Worm (Caenorhabditis elegans): ENCODE results near the gene fbxc-49.
"Not testable (repeated sequence)": the region's sequence is repeated elsewhere in the genome, so short reads cannot be mapped to it uniquely, and the experiment has no call there.

The fbxc-49 gene

DNA sequence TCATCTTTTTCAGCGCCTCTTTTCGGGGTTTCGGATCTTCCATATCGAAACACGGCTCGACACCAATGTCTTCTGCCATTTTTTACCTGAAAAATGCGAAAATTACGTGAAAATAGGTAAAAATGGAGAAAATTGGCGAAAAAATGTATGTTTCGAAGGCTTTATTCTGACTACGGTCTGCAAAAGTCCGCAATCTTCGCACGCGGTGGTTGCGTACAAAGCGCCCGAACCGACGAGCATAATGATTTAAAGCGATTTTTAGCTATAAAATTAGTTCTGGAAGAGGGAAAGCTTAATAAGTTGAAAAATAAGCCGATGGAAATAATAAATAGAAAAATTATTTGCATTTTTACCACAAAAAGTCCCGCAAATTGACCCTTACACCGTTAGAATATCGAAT is 24.9 kb upstream of the fbxc-49 start, which contains the start of gene F07E5.5 (continued):
- TF ChIP-seq mab-9 (GFP tag; IDR thresholded peaks at IDR 0.05), result no peak
- TF ChIP-seq ztf-4 (tag; optimal IDR thresholded peaks at IDR 0.05), result no peak
- TF ChIP-seq lsy-2 (tag; optimal IDR thresholded peaks at IDR 0.05), result peak; percentile 96 to 98
- no peak for TF ChIP-seq lin-14 (GFP tag; optimal IDR thresholded peaks at IDR 0.05)
- TF ChIP-seq C34B4.2 (tag; optimal IDR thresholded peaks at IDR 0.05), result no peak
- TF ChIP-seq tlp-1 (tag; optimal IDR thresholded peaks at IDR 0.05), result no peak
- peak; percentile 4 for TF ChIP-seq lin-13 (GFP tag; optimal IDR thresholded peaks at IDR 0.05)
- no peak for TF ChIP-seq hpl-2 (GFP tag; optimal IDR thresholded peaks at IDR 0.05)
- peak; percentile 91 for TF ChIP-seq F16B12.6 (tag; optimal IDR thresholded peaks at IDR 0.05)
- no peak for TF ChIP-seq sup-37 (GFP tag; optimal IDR thresholded peaks at IDR 0.05)
- peak; percentile 25 for TF ChIP-seq isw-1 (GFP tag; IDR thresholded peaks at IDR 0.05)
- no peak for TF ChIP-seq fos-1 (tag; optimal IDR thresholded peaks at IDR 0.05)
- TF ChIP-seq skn-1 (tag; optimal IDR thresholded peaks at IDR 0.05), result peak; percentile 55
- peak; percentile 77 for TF ChIP-seq mep-1 (tag; optimal IDR thresholded peaks at IDR 0.05)
- no peak for TF ChIP-seq fkh-10 (GFP tag; optimal IDR thresholded peaks at IDR 0.05)
- no peak for TF ChIP-seq nhr-28 (tag; optimal IDR thresholded peaks at IDR 0.05)
- TF ChIP-seq blmp-1 (tag; optimal IDR thresholded peaks at IDR 0.05), result peak; percentile 13
- TF ChIP-seq ceh-88 (GFP tag; IDR thresholded peaks at IDR 0.05), result no peak
- TF ChIP-seq unc-62 (GFP tag; optimal IDR thresholded peaks at IDR 0.05), result no peak
- TF ChIP-seq nhr-237 (tag; optimal IDR thresholded peaks at IDR 0.05), result no peak
- TF ChIP-seq lin-15B (tag; optimal IDR thresholded peaks at IDR 0.05), result peak; percentile 41
- peak; percentile 14 for TF ChIP-seq nhr-11 (tag; optimal IDR thresholded peaks at IDR 0.05)
- TF ChIP-seq efl-3 (GFP tag; optimal IDR thresholded peaks at IDR 0.05), result no peak
- TF ChIP-seq egl-13 (tag; optimal IDR thresholded peaks at IDR 0.05), result no peak
- TF ChIP-seq lin-35 (GFP tag; optimal IDR thresholded peaks at IDR 0.05), result peak; percentile 61 to 77
- TF ChIP-seq tbx-2 (tag; optimal IDR thresholded peaks at IDR 0.05), result no peak
- no peak for TF ChIP-seq ceh-63 (GFP tag; optimal IDR thresholded peaks at IDR 0.05)

DNA sequence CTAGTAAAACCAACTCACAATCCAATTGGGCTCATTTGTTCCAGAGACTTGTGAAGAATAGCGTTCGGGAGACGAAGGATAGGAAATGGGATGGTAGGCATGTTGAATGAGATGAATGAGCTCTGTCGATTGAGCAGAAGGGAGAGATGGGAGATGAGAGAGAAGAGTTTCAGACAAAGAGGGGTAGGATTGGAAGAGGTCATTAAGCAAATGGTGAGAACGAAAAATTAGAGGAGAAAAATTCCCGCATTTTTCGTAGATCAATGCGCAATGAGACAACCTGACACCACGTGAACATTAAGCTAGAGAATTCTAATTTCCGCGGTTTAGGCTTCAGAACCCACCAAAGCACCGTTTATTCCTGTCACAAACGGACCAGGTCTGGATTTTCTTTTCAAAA is 19.9 kb upstream of the fbxc-49 start, which contains the start of gene F07E5.13:
TSS of gene F07E5.13 (minus strand) at position 101 of the 400 bp plus-strand sequence.
- TF ChIP-seq zip-4 (GFP tag; optimal IDR thresholded peaks at IDR 0.05), result no peak
- TF ChIP-seq egl-13 (tag; optimal IDR thresholded peaks at IDR 0.05), result no peak
- TF ChIP-seq nhr-90 (tag; optimal IDR thresholded peaks at IDR 0.05; ENCODE audit: poor library complexity), result no peak
- TF ChIP-seq egl-27 (tag; optimal IDR thresholded peaks at IDR 0.05), result no peak
- no peak for TF ChIP-seq fkh-8 (tag; optimal IDR thresholded peaks at IDR 0.05)

DNA sequence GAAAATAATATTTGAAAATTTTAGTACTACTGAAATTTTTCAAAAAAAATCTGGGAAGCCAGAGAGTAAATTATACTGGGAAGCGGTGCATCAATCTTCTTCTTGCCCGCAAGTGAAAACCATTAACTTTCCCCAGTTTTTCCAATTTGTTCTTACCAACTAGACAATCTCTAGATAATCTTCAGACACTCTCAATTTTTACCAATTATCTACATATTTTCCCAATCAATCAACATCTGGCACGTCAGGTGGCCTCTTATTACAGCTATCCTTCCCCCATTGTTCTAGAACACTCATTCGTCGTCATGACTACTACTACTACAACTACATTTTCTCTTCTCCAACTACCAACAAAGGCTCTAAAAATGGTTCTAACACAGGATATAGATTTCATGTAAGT is 19.4 kb upstream of the fbxc-49 start, which contains the start of gene fbxb-6:
TSS of gene fbxb-6 (plus strand) at position 301 of the 400 bp plus-strand sequence.
- no peak for TF ChIP-seq ceh-90 (tag; optimal IDR thresholded peaks at IDR 0.05)
- no peak for TF ChIP-seq nhr-84 (tag; optimal IDR thresholded peaks at IDR 0.05)
- TF ChIP-seq efl-1 (optimal IDR thresholded peaks at IDR 0.05), result no peak
- peak in 1 of 2 experiments; percentile 68 for TF ChIP-seq efl-1 (GFP tag; optimal IDR thresholded peaks at IDR 0.05 in 1 of 2)

DNA sequence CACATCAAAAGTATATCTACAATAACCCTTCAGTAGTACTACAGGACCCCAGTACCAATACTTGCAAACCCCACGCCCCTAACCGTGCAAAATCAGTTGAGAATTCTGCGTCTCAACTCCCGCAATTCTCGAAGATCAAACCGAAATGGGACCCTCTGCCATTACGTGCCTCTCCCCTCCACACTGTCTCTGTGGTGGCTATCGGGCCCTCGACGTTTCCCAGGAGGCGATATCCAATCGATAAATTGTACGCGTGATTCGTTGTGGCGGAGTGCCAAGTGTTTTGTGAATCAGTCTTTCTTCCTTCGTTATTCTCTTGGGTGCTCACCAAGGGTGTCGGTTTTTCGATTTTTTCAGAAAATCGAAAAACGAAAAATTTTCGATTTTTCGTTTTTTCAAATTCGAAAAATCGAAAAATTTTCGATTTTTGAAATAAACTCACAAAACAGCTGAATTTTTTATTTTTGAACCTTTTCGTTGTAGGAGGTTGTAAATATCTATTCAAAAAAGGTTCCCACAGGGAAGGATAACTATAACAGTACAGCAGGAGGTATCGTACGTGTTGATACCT is 16.4 kb upstream of the fbxc-49 start, which contains the start of gene F07E5.12:
TSS of gene F07E5.12 (plus strand) at position 521 of the 571 bp plus-strand sequence.
- TF ChIP-seq efl-1 (optimal IDR thresholded peaks at IDR 0.05), result not testable (repeated sequence)
- TF ChIP-seq efl-1 (GFP tag; optimal IDR thresholded peaks at IDR 0.05 in 1 of 2), result peak in 1 of 2 experiments; percentile 60

DNA sequence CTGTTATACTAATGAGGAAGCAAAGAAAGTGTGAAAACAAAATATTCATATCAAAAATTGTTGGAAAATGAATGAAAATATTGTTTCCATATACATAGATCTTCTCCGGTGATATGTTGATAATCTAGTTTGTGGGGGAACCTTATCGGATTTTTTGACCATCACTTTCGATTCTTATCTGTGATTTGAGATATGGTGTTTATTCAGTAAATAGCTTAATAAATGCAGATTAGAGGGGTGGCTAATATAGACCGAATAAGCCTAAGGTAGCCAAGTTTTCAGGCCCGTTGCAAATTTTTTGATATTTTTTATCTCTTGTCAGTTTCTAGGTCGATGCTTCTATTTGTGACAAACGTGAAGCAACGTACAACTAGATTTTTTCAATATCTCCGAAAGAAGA is 12.5 kb upstream of the fbxc-49 start, which contains the start of gene F07E5.7:
TSS of gene F07E5.7 (minus strand) at position 101 of the 400 bp plus-strand sequence.
- TF ChIP-seq blmp-1 (tag; optimal IDR thresholded peaks at IDR 0.05) (peak; percentile 39), elt-3 (tag; optimal IDR thresholded peaks at IDR 0.05) (no peak)
